Fruit fly (Drosophila melanogaster): ENCODE measurements around the gene Srp54.

Srp54 gene

dm6 chr2L:9921401-9921800 is 8.7 kb downstream of the Srp54 start, which contains the start of gene CG4592:
CG4592 (plus strand) TSS chr2L:9921633.
- peak; percentile 48 for TF ChIP-seq zen (tag; optimal IDR thresholded peaks at IDR 0.05)
- TF ChIP-seq Fer3 (tag; optimal IDR thresholded peaks at IDR 0.05), result peak; percentile 67
- TF ChIP-seq dan (GFP tag; IDR thresholded peaks at IDR 0.05), result no peak
- peak; percentile 30 for TF ChIP-seq jumu (GFP tag; optimal IDR thresholded peaks at IDR 0.05)
- no peak for TF ChIP-seq D19B (GFP tag; optimal IDR thresholded peaks at IDR 0.05)
- TF ChIP-seq dmrt99B (tag; optimal IDR thresholded peaks at IDR 0.05), result no peak
- TF ChIP-seq Fer2 (tag; optimal IDR thresholded peaks at IDR 0.05), result no peak
- TF ChIP-seq CG13775 (GFP tag; optimal IDR thresholded peaks at IDR 0.05), result peak; percentile 53
- TF ChIP-seq lab (GFP tag; optimal IDR thresholded peaks at IDR 0.05), result peak; percentile 78
- TF ChIP-seq hkb (optimal IDR thresholded peaks at IDR 0.05), result no peak
- TF ChIP-seq hkb (GFP tag; IDR thresholded peaks at IDR 0.05), result peak; percentile 84
- peak; percentile 50 for TF ChIP-seq CG10267 (tag; optimal IDR thresholded peaks at IDR 0.05)
- TF ChIP-seq Taf1 (GFP tag; IDR thresholded peaks at IDR 0.05), result no peak
- no peak for TF ChIP-seq CG42726 (GFP tag; IDR thresholded peaks at IDR 0.05; ENCODE audit: partially characterized antibody)
- no peak for TF ChIP-seq hb (GFP tag; IDR thresholded peaks at IDR 0.05; ENCODE audit: partially characterized antibody)
- peak; percentile 53 for TF ChIP-seq Asciz (GFP tag; optimal IDR thresholded peaks at IDR 0.05)
- 0 out of 2 replicates have a peak, but pooled peaks have one; percentile 22 for TF ChIP-seq CG32772 (GFP tag; IDR thresholded peaks at IDR 0.05)
- peak; percentile 24 for TF ChIP-seq cato (GFP tag; optimal IDR thresholded peaks at IDR 0.05; ENCODE audit: borderline replicate concordance)
- TF ChIP-seq CG1529 (GFP tag; optimal IDR thresholded peaks at IDR 0.05), result no peak
- no peak for TF ChIP-seq bowl (GFP tag; IDR thresholded peaks at IDR 0.05)
- no peak for TF ChIP-seq luna (GFP tag; optimal IDR thresholded peaks at IDR 0.05)
- TF ChIP-seq GATAe (GFP tag; conservative IDR thresholded peaks at IDR 0.05), result no peak
- TF ChIP-seq Rx (GFP tag; IDR thresholded peaks at IDR 0.05), result peak; percentile 44
- peak; percentile 83 for TF ChIP-seq Drgx (GFP tag; IDR thresholded peaks at IDR 0.05)
- no peak for TF ChIP-seq Elba2 (GFP tag; optimal IDR thresholded peaks at IDR 0.05)
- no peak for TF ChIP-seq org-1 (GFP tag; optimal IDR thresholded peaks at IDR 0.05)
- TF ChIP-seq sc (optimal IDR thresholded peaks at IDR 0.05), result no peak
- TF ChIP-seq sc (GFP tag; optimal IDR thresholded peaks at IDR 0.05), result no peak
- no peak for TF ChIP-seq tx (GFP tag; optimal IDR thresholded peaks at IDR 0.05)
- peak; percentile 66 for TF ChIP-seq H2.0 (GFP tag; IDR thresholded peaks at IDR 0.05)
- peak; percentile 49; the same call in 1 of the 2 replicates for TF ChIP-seq CG11696 (GFP tag; IDR thresholded peaks at IDR 0.05)
- no peak for TF ChIP-seq CG2129 (GFP tag; IDR thresholded peaks at IDR 0.05; ENCODE audit: partially characterized antibody)
- peak; percentile 75 for TF ChIP-seq CG8924 (tag; optimal IDR thresholded peaks at IDR 0.05)
- no peak for TF ChIP-seq Eip74EF (GFP tag; optimal IDR thresholded peaks at IDR 0.05)
- no peak for TF ChIP-seq CG13894 (tag; optimal IDR thresholded peaks at IDR 0.05)
- no peak for TF ChIP-seq Stat92E (GFP tag; optimal IDR thresholded peaks at IDR 0.05)
- TF ChIP-seq kah (GFP tag; optimal IDR thresholded peaks at IDR 0.05), result peak; percentile 46
- TF ChIP-seq Dp (GFP tag; optimal IDR thresholded peaks at IDR 0.05), result peak; percentile 18
- no peak for TF ChIP-seq Hey (tag; optimal IDR thresholded peaks at IDR 0.05)
- TF ChIP-seq nerfin-2 (GFP tag; IDR thresholded peaks at IDR 0.05; ENCODE audit: partially characterized antibody), result no peak
- TF ChIP-seq Aef1 (GFP tag; IDR thresholded peaks at IDR 0.05), result no peak
- peak; percentile 90 for TF ChIP-seq sens (GFP tag)
- TF ChIP-seq Jarid2 (GFP tag; optimal IDR thresholded peaks at IDR 0.05), result no peak
- TF ChIP-seq CHES-1-like (GFP tag; optimal IDR thresholded peaks at IDR 0.05), result no peak
- no peak for TF ChIP-seq en (GFP tag; optimal IDR thresholded peaks at IDR 0.05)
- TF ChIP-seq TFAM (GFP tag; optimal IDR thresholded peaks at IDR 0.05), result no peak
- no peak for TF ChIP-seq al (GFP tag; IDR thresholded peaks at IDR 0.05)
- no peak for TF ChIP-seq HLHmδ (GFP tag; optimal IDR thresholded peaks at IDR 0.05)
- TF ChIP-seq CG16813 (GFP tag; IDR thresholded peaks at IDR 0.05; ENCODE audit: partially characterized antibody), result no peak
- TF ChIP-seq stc (GFP tag; IDR thresholded peaks at IDR 0.05), result 0 out of 2 replicates have a peak, but pooled peaks have one; percentile 17
- no peak for TF ChIP-seq CG1647 (GFP tag; optimal IDR thresholded peaks at IDR 0.05)

Data from whole organism, embryonic.